Worm (Caenorhabditis elegans) whole organism, late embryonic: ENCODE measurements around the gene ZC412.3.

ENCODE experiments used
- dve-1 ChIP-seq: sonication (generic microtip); optimal IDR thresholded peaks from 2 replicates; lab custom pipeline; 2017; ENCODE audit warnings: antibody characterized with exemption, mild to moderate bottlenecking, missing genetic modification characterization, missing compliant biosample characterization
- fkh-10 ChIP-seq: fragments of 150-350 bp; optimal IDR thresholded peaks from 2 replicates; lab custom pipeline; 2014; ENCODE audit warnings: missing biosample characterization, missing genetic modification reagents, missing genetic modification characterization
- madf-2 ChIP-seq: sonication (generic microtip); optimal IDR thresholded peaks from 2 replicates; lab custom pipeline; 2017; ENCODE audit warnings: missing genetic modification characterization, missing compliant biosample characterization
- nhr-232 ChIP-seq: sonication (generic microtip); optimal IDR thresholded peaks from 2 replicates; lab custom pipeline; 2016; ENCODE audit warnings: missing genetic modification characterization, missing compliant biosample characterization
- pag-3 ChIP-seq: sonication (generic microtip); optimal IDR thresholded peaks from 2 replicates; lab custom pipeline; 2016; ENCODE audit warnings: missing compliant biosample characterization, missing genetic modification characterization, borderline replicate concordance
- rnt-1 ChIP-seq: sonication (generic microtip); optimal IDR thresholded peaks from 2 replicates; lab custom pipeline; 2016; ENCODE audit warnings: missing genetic modification characterization, missing compliant biosample characterization

- TF ChIP-seq nhr-232 (tag; lab: Kevin White, UChicago) = no peak
- TF ChIP-seq pag-3 = no peak
- TF ChIP-seq rnt-1 (tag; lab: Kevin White, UChicago) = no peak
- TF ChIP-seq fkh-10 = no peak
- TF ChIP-seq dve-1 = no peak
- no peak for TF ChIP-seq madf-2 (tag; lab: Kevin White, UChicago)
Measured at ce11 chrV:14853739-14854138, 17.6 kb downstream of the ZC412.3 start.
